Fruit fly (Drosophila melanogaster): ENCODE measurements around the gene Mesh1.

Mesh1 gene

DNA sequence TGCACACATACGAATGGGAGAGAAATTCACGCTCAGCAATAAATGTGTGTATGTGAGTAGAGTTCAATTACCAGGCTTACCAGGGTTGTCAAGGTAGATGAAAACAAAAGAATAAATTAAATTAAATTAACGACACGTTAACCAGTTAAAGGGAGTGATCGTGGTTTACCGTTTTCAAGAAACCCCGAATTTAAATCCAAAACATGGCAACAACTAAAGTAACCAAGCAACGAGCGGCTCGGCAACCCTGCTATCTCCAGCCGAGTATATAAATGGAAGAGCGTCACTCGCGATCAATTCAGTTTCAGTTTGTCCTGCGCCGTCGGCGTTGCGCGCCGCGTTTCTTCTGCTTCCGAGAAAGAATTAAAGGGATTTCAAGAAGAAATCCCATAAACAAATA, 11.9 kb upstream of the Mesh1 start (continued):
- TF ChIP-seq Dip2 (GFP tag; IDR thresholded peaks at IDR 0.05), result peak; percentile 75
- TF ChIP-seq CG6813 (GFP tag; optimal IDR thresholded peaks at IDR 0.05), result peak; percentile 99
- peak; percentile 99 for TF ChIP-seq CG4854 (GFP tag; optimal IDR thresholded peaks at IDR 0.05)
- peak; percentile 98 for TF ChIP-seq Ravus (GFP tag; IDR thresholded peaks at IDR 0.05)
- TF ChIP-seq dimm (GFP tag; IDR thresholded peaks at IDR 0.05), result peak; percentile 97
- peak; percentile 99 for TF ChIP-seq btn (GFP tag; optimal IDR thresholded peaks at IDR 0.05)
- peak; percentile 100 for TF ChIP-seq vvl (GFP tag; IDR thresholded peaks at IDR 0.05)
- peak; percentile 99 for TF ChIP-seq cas (GFP tag; IDR thresholded peaks at IDR 0.05)
- TF ChIP-seq CG6654 (GFP tag; optimal IDR thresholded peaks at IDR 0.05), result peak; percentile 92
- peak; percentile 68 for TF ChIP-seq Opbp (GFP tag; IDR thresholded peaks at IDR 0.05; ENCODE audit: partially characterized antibody)
- peak; percentile 92 for TF ChIP-seq Nf-YC (tag; optimal IDR thresholded peaks at IDR 0.05)
- TF ChIP-seq klu (GFP tag; IDR thresholded peaks at IDR 0.05), result peak; percentile 95
- TF ChIP-seq pho (GFP tag; optimal IDR thresholded peaks at IDR 0.05), result peak; percentile 99
- peak; percentile 98 for TF ChIP-seq Taf1 (GFP tag; IDR thresholded peaks at IDR 0.05)
- TF ChIP-seq CG32772 (GFP tag; IDR thresholded peaks at IDR 0.05), result peak; percentile 99
- TF ChIP-seq CG6254 (GFP tag; optimal IDR thresholded peaks at IDR 0.05), result peak; percentile 98
- TF ChIP-seq ab (GFP tag; optimal IDR thresholded peaks at IDR 0.05), result peak; percentile 98
- TF ChIP-seq CG8089 (GFP tag; optimal IDR thresholded peaks at IDR 0.05), result peak; percentile 99
- peak; percentile 98 for TF ChIP-seq mirr (GFP tag; optimal IDR thresholded peaks at IDR 0.05)
- TF ChIP-seq Atf6 (GFP tag; IDR thresholded peaks at IDR 0.05), result peak; percentile 99
- TF ChIP-seq CG10959 (GFP tag; IDR thresholded peaks at IDR 0.05), result peak; percentile 99
- peak; percentile 99 for TF ChIP-seq CG7786 (GFP tag; optimal IDR thresholded peaks at IDR 0.05)
- no peak for TF ChIP-seq zen2 (GFP tag; IDR thresholded peaks at IDR 0.05; ENCODE audit: partially characterized antibody)
- peak; percentile 99 for TF ChIP-seq BtbVII (GFP tag; optimal IDR thresholded peaks at IDR 0.05)
- peak; percentile 99 for TF ChIP-seq CG7556 (GFP tag; optimal IDR thresholded peaks at IDR 0.05)
- peak; percentile 39 for TF ChIP-seq Scr (GFP tag; IDR thresholded peaks at IDR 0.05; ENCODE audit: partially characterized antibody)
- peak; percentile 92 for TF ChIP-seq Myb (GFP tag; optimal IDR thresholded peaks at IDR 0.05)
- peak; percentile 99 for TF ChIP-seq Asciz (GFP tag; optimal IDR thresholded peaks at IDR 0.05)
- TF ChIP-seq sd (tag; optimal IDR thresholded peaks at IDR 0.05), result peak; percentile 94
- TF ChIP-seq CG3163 (GFP tag; optimal IDR thresholded peaks at IDR 0.05), result peak; percentile 93
- peak; percentile 74 for TF ChIP-seq CG9797 (GFP tag; optimal IDR thresholded peaks at IDR 0.05)
- TF ChIP-seq CG18262 (tag; optimal IDR thresholded peaks at IDR 0.05), result peak; percentile 99
- TF ChIP-seq CG17359 (tag; optimal IDR thresholded peaks at IDR 0.05), result peak; percentile 99
- peak; percentile 87 for TF ChIP-seq z (GFP tag; IDR thresholded peaks at IDR 0.05)
- TF ChIP-seq Oaz (GFP tag; IDR thresholded peaks at IDR 0.05), result peak; percentile 99
- peak; percentile 99 for TF ChIP-seq CG11247 (GFP tag; IDR thresholded peaks at IDR 0.05)
- peak; percentile 97 for TF ChIP-seq GATAe (GFP tag; conservative IDR thresholded peaks at IDR 0.05)
- TF ChIP-seq sens (GFP tag), result peak; percentile 100
- TF ChIP-seq CG6175 (GFP tag; IDR thresholded peaks at IDR 0.05), result peak; percentile 98
- no peak for TF ChIP-seq CG8478 (optimal IDR thresholded peaks at IDR 0.05)
- peak; percentile 94 for TF ChIP-seq CG5180 (GFP tag; optimal IDR thresholded peaks at IDR 0.05)
- TF ChIP-seq B-H1 (GFP tag; IDR thresholded peaks at IDR 0.05), result peak; percentile 99
- peak; percentile 99 for TF ChIP-seq Dbx (GFP tag; IDR thresholded peaks at IDR 0.05)
- TF ChIP-seq CG9609 (GFP tag; optimal IDR thresholded peaks at IDR 0.05), result peak; percentile 99
- peak; percentile 98 for TF ChIP-seq dm (GFP tag; optimal IDR thresholded peaks at IDR 0.05)
- peak; percentile 99 for TF ChIP-seq CG13296 (GFP tag; optimal IDR thresholded peaks at IDR 0.05)
- peak; percentile 99 for TF ChIP-seq Rx (GFP tag; IDR thresholded peaks at IDR 0.05)
- TF ChIP-seq usp (GFP tag; optimal IDR thresholded peaks at IDR 0.05), result no peak
- peak; percentile 99 for TF ChIP-seq B-H2 (GFP tag; optimal IDR thresholded peaks at IDR 0.05)
- peak; percentile 99 for TF ChIP-seq CG14710 (tag; optimal IDR thresholded peaks at IDR 0.05)
- TF ChIP-seq bigmax (GFP tag; optimal IDR thresholded peaks at IDR 0.05), result peak; percentile 86
- TF ChIP-seq CG2889 (GFP tag; IDR thresholded peaks at IDR 0.05), result peak; percentile 99
